Worm (Caenorhabditis elegans) whole organism, L3 larva: ENCODE measurements around the gene T26G10.4.
A peak's percentile ranks its signal among the peaks of the same experiment; 100 is the strongest.

ENCODE experiments used
- R02D3.7 ChIP-seq: fragments of 150-350 bp; optimal IDR thresholded peaks from 2 replicates; lab custom pipeline; 2014; ENCODE audit warnings: missing biosample characterization, missing genetic modification characterization
- ZK546.5 ChIP-seq: sonication (generic microtip); optimal IDR thresholded peaks from 2 replicates; lab custom pipeline; 2017; ENCODE audit warnings: missing biosample characterization, missing genetic modification characterization
- aly-2 ChIP-seq: fragments of 150-350 bp; optimal IDR thresholded peaks from 2 replicates; lab custom pipeline; 2014; ENCODE audit warnings: missing biosample characterization, missing genetic modification characterization
- ceh-28 ChIP-seq: fragments of 150-350 bp; optimal IDR thresholded peaks from 2 replicates; lab custom pipeline; 2014; ENCODE audit warnings: missing biosample characterization, missing genetic modification reagents, missing genetic modification characterization
- ceh-9 ChIP-seq: sonication (generic microtip); optimal IDR thresholded peaks from 2 replicates; lab custom pipeline; 2018; ENCODE audit warnings: missing biosample characterization, missing genetic modification characterization
- daf-12 ChIP-seq: fragments of 150-350 bp; optimal IDR thresholded peaks from 2 replicates; lab custom pipeline; 2014; ENCODE audit warnings: missing biosample characterization, missing genetic modification reagents, missing genetic modification characterization
- egl-27 ChIP-seq: sonication (generic microtip); optimal IDR thresholded peaks from 4 replicates; lab custom pipeline; 2017; ENCODE audit warnings: missing biosample characterization, missing genetic modification reagents, missing genetic modification characterization
- egl-5 ChIP-seq: fragments of 150-350 bp; optimal IDR thresholded peaks from 2 replicates; lab custom pipeline; 2017; ENCODE audit warnings: missing biosample characterization, missing genetic modification reagents, missing genetic modification characterization, inconsistent platforms
- elt-1 ChIP-seq: fragments of 150-350 bp; optimal IDR thresholded peaks from 2 replicates; lab custom pipeline; 2014; ENCODE audit warnings: missing biosample characterization, missing genetic modification characterization
- elt-2 ChIP-seq: sonication (generic microtip); optimal IDR thresholded peaks from 2 replicates; lab custom pipeline; 2016; ENCODE audit warnings: missing genetic modification reagents, mild to moderate bottlenecking, missing genetic modification characterization, missing compliant biosample characterization
- elt-3 ChIP-seq, 3 experiments: fragments of 150-350 bp in 1 of 3; sonication (generic microtip) in 2 of 3; optimal IDR thresholded peaks; 2 replicates in 2 of 3; 4 replicates in 1 of 3; lab custom pipeline; 2014 to 2017; ENCODE audit warnings: missing biosample characterization in 3 of 3, missing genetic modification characterization in 3 of 3
- eor-1 ChIP-seq, 2 experiments: fragments of 150-350 bp; optimal IDR thresholded peaks; 2 replicates each; lab custom pipeline; 2014 to 2018; ENCODE audit warnings: missing biosample characterization in 2 of 2, missing genetic modification characterization in 2 of 2
- fkh-10 ChIP-seq: sonication (generic microtip); optimal IDR thresholded peaks from 2 replicates; lab custom pipeline; 2017; ENCODE audit warnings: missing biosample characterization, missing genetic modification reagents, missing genetic modification characterization
- fkh-2 ChIP-seq: fragments of 150-350 bp; optimal IDR thresholded peaks from 2 replicates; lab custom pipeline; 2014; ENCODE audit warnings: missing biosample characterization, missing genetic modification reagents, missing genetic modification characterization
- fos-1 ChIP-seq: fragments of 150-350 bp; optimal IDR thresholded peaks from 2 replicates; lab custom pipeline; 2014; ENCODE audit warnings: missing biosample characterization, missing genetic modification characterization
- hmg-11 ChIP-seq: sonication (generic microtip); optimal IDR thresholded peaks from 2 replicates; lab custom pipeline; 2016; ENCODE audit warnings: missing genetic modification characterization, missing compliant biosample characterization
- jun-1 ChIP-seq: fragments of 150-350 bp; optimal IDR thresholded peaks from 2 replicates; lab custom pipeline; 2014; ENCODE audit warnings: missing biosample characterization, missing genetic modification reagents, missing genetic modification characterization
- lin-15B ChIP-seq: fragments of 150-350 bp; optimal IDR thresholded peaks from 2 replicates; lab custom pipeline; 2014; ENCODE audit warnings: missing biosample characterization, missing genetic modification characterization
- lin-39 ChIP-seq: fragments of 150-350 bp; optimal IDR thresholded peaks from 2 replicates; lab custom pipeline; 2018; ENCODE audit warnings: missing biosample characterization, missing genetic modification reagents, missing genetic modification characterization
- lsy-12 ChIP-seq: sonication (generic microtip); optimal IDR thresholded peaks from 2 replicates; lab custom pipeline; 2016; ENCODE audit warnings: mild to moderate bottlenecking, missing genetic modification characterization, missing compliant biosample characterization
- mdl-1 ChIP-seq: fragments of 150-350 bp; optimal IDR thresholded peaks from 2 replicates; lab custom pipeline; 2014; ENCODE audit warnings: missing biosample characterization, missing genetic modification characterization
- mml-1 ChIP-seq: fragments of 150-350 bp; sonication (generic microtip); optimal IDR thresholded peaks from 3 replicates; lab custom pipeline; 2014; ENCODE audit warnings: missing biosample characterization, missing genetic modification characterization
- nfya-1 ChIP-seq: sonication (generic microtip); optimal IDR thresholded peaks from 2 replicates; lab custom pipeline; 2017; ENCODE audit warnings: missing genetic modification characterization, mild to moderate bottlenecking, missing compliant biosample characterization, antibody characterized with exemption, moderate library complexity; ENCODE audit not compliant: insufficient read depth
- nhr-11 ChIP-seq: fragments of 150-350 bp; optimal IDR thresholded peaks from 2 replicates; lab custom pipeline; 2014; ENCODE audit warnings: missing biosample characterization, missing genetic modification characterization
- nhr-23 ChIP-seq: fragments of 150-350 bp; optimal IDR thresholded peaks from 2 replicates; lab custom pipeline; 2014; ENCODE audit warnings: missing biosample characterization, missing genetic modification reagents, missing genetic modification characterization
- nhr-43 ChIP-seq: sonication (generic microtip); optimal IDR thresholded peaks from 2 replicates; lab custom pipeline; 2016; ENCODE audit warnings: mild to moderate bottlenecking, missing genetic modification characterization, missing compliant biosample characterization; ENCODE audit not compliant: poor library complexity, severe bottlenecking
- nhr-67 ChIP-seq: fragments of 150-350 bp; optimal IDR thresholded peaks from 2 replicates; lab custom pipeline; 2014; ENCODE audit warnings: missing biosample characterization, missing genetic modification characterization
- nhr-76 ChIP-seq: fragments of 150-350 bp; sonication (generic microtip); optimal IDR thresholded peaks from 5 replicates; lab custom pipeline; 2014; ENCODE audit warnings: missing biosample characterization, missing genetic modification characterization
- nhr-77 ChIP-seq: fragments of 150-350 bp; optimal IDR thresholded peaks from 2 replicates; lab custom pipeline; 2014; ENCODE audit warnings: missing biosample characterization, missing genetic modification characterization
- pqm-1 ChIP-seq: fragments of 150-350 bp; optimal IDR thresholded peaks from 2 replicates; lab custom pipeline; 2017; ENCODE audit warnings: missing biosample characterization, missing genetic modification characterization, inconsistent platforms
- skn-1 ChIP-seq: fragments of 150-350 bp; optimal IDR thresholded peaks from 2 replicates; lab custom pipeline; 2014; ENCODE audit warnings: missing biosample characterization, missing genetic modification characterization
- snpc-4 ChIP-seq: fragments of 150-350 bp; optimal IDR thresholded peaks from 2 replicates; lab custom pipeline; 2014; ENCODE audit warnings: missing biosample characterization, missing genetic modification characterization
- tbx-2 ChIP-seq: sonication (generic microtip); optimal IDR thresholded peaks from 2 replicates; lab custom pipeline; 2016; ENCODE audit warnings: mild to moderate bottlenecking, missing genetic modification characterization, missing compliant biosample characterization
- unc-39 ChIP-seq: sonication (generic microtip); optimal IDR thresholded peaks from 4 replicates; lab custom pipeline; 2017; ENCODE audit warnings: missing biosample characterization, missing genetic modification characterization
- unc-62 ChIP-seq: fragments of 150-350 bp; sonication (generic microtip); optimal IDR thresholded peaks from 4 replicates; lab custom pipeline; 2014; ENCODE audit warnings: missing biosample characterization, missing genetic modification reagents, missing genetic modification characterization
- zag-1 ChIP-seq: fragments of 150-350 bp; optimal IDR thresholded peaks from 2 replicates; lab custom pipeline; 2014; ENCODE audit warnings: missing biosample characterization, missing genetic modification characterization
- ztf-11 ChIP-seq: fragments of 150-350 bp; optimal IDR thresholded peaks from 2 replicates; lab custom pipeline; 2014; ENCODE audit warnings: missing biosample characterization, missing genetic modification characterization
- ztf-4 ChIP-seq: fragments of 150-350 bp; optimal IDR thresholded peaks from 2 replicates; lab custom pipeline; 2014; ENCODE audit warnings: missing biosample characterization, missing genetic modification characterization

Gene T26G10.4

ce11 chrIII:9449351-9449750 lies 29.0 kb downstream of the T26G10.4 start:
- peak; percentile 11 for TF ChIP-seq snpc-4 (tag; lab: Kevin White, UChicago)

- TF ChIP-seq ztf-11 (tag; lab: Kevin White, UChicago) (no peak), fkh-10 (GFP tag; lab: Kevin White, UChicago) (no peak), nfya-1 (tag; lab: Kevin White, UChicago) (no peak), R02D3.7 (tag; lab: Kevin White, UChicago) (no peak), nhr-76 (no peak), elt-3 (tag; optimal IDR thresholded peaks at IDR 0.05; lab: Kevin White, UChicago) (no peak), snpc-4 (tag; lab: Kevin White, UChicago) (no peak), fos-1 (tag; lab: Kevin White, UChicago) (no peak)
Measured at ce11 chrIII:9449831-9450230, 29.5 kb downstream of the T26G10.4 start, which contains the start of gene F54C8.6. F54C8.6 (minus strand) TSS chrIII:9449931.

- no peak for TF ChIP-seq lsy-12 (tag; lab: Kevin White, UChicago)
- TF ChIP-seq egl-27 (tag; lab: Kevin White, UChicago) = no peak
- TF ChIP-seq nfya-1 (tag; lab: Kevin White, UChicago) = peak; percentile 24
- no peak for TF ChIP-seq tbx-2 (tag; lab: Kevin White, UChicago)
- no peak for TF ChIP-seq jun-1 (tag; lab: Kevin White, UChicago)
- TF ChIP-seq lin-39 (tag; lab: Kevin White, UChicago) = peak; percentile 80
- no peak for TF ChIP-seq ZK546.5 (tag; lab: Kevin White, UChicago)
- no peak for TF ChIP-seq aly-2 (tag; lab: Kevin White, UChicago)
- no peak for TF ChIP-seq eor-1 (tag; optimal IDR thresholded peaks at IDR 0.05; lab: Kevin White, UChicago)
- no peak for TF ChIP-seq fos-1 (tag; lab: Kevin White, UChicago)
- no peak for TF ChIP-seq zag-1 (tag; lab: Kevin White, UChicago)
- no peak for TF ChIP-seq daf-12 (tag; lab: Kevin White, UChicago)
- TF ChIP-seq skn-1 (tag; lab: Kevin White, UChicago) = no peak
- TF ChIP-seq unc-62 (GFP tag; lab: Kevin White, UChicago) = no peak
- TF ChIP-seq nhr-11 (tag; lab: Kevin White, UChicago) = no peak
- no peak for TF ChIP-seq ztf-4 (tag; lab: Kevin White, UChicago)
- TF ChIP-seq mml-1 = no peak
- no peak for TF ChIP-seq nhr-76
- TF ChIP-seq nhr-23 = peak; percentile 14
- TF ChIP-seq snpc-4 (tag; lab: Kevin White, UChicago) = no peak
- TF ChIP-seq elt-3 (tag; optimal IDR thresholded peaks at IDR 0.05; lab: Kevin White, UChicago) = no peak
- no peak for TF ChIP-seq lin-15B
- peak; percentile 39 for TF ChIP-seq pqm-1 (tag; lab: Kevin White, UChicago)
- TF ChIP-seq hmg-11 (tag; lab: Kevin White, UChicago) = no peak
- peak; percentile 6 for TF ChIP-seq egl-5 (tag; lab: Kevin White, UChicago)
- TF ChIP-seq R02D3.7 (tag; lab: Kevin White, UChicago) = no peak
Measured at ce11 chrIII:9450933-9451332, 30.6 kb downstream of the T26G10.4 start.

- TF ChIP-seq nhr-76 (no peak), fkh-2 (tag; lab: Kevin White, UChicago) (no peak), mdl-1 (tag; lab: Kevin White, UChicago) (no peak), nhr-43 (tag; lab: Kevin White, UChicago) (no peak), daf-12 (tag; lab: Kevin White, UChicago) (no peak), eor-1 (tag; optimal IDR thresholded peaks at IDR 0.05; lab: Kevin White, UChicago) (no peak), nhr-67 (tag; lab: Kevin White, UChicago) (no peak), elt-2 (tag; lab: Kevin White, UChicago) (no peak), egl-5 (tag; lab: Kevin White, UChicago) (no peak), ceh-28 (tag; lab: Kevin White, UChicago) (no peak), ceh-9 (tag; lab: Kevin White, UChicago) (no peak), R02D3.7 (tag; lab: Kevin White, UChicago) (no peak), unc-39 (tag; lab: Kevin White, UChicago) (no peak), zag-1 (tag; lab: Kevin White, UChicago) (no peak), nhr-11 (tag; lab: Kevin White, UChicago) (no peak), elt-1 (no peak), nhr-77 (no peak)
Measured at ce11 chrIII:9453962-9454361, 33.6 kb downstream of the T26G10.4 start, which contains the start of gene F54C8.7. F54C8.7 (minus strand) TSS chrIII:9454062.
